Worm (Caenorhabditis elegans): Measurements from ENCODE around the gene srh-56.

ce11 chrV:2763105-2763504 is 8.6 kb upstream of the srh-56 start, which contains the start of gene R05D8.7:
- TF ChIP-seq T22C8.4 (GFP tag; IDR thresholded peaks at IDR 0.05) (no peak), ref-1 (GFP tag; conservative IDR thresholded peaks at IDR 0.05) (no peak), ztf-29 (GFP tag; IDR thresholded peaks at IDR 0.05) (no peak), flt-1 (GFP tag; IDR thresholded peaks at IDR 0.05) (no peak), klf-2 (GFP tag; conservative IDR thresholded peaks at IDR 0.05) (no peak), med-1 (GFP tag; optimal IDR thresholded peaks at IDR 0.05; ENCODE audit: insufficient read depth) (no peak), tab-1 (GFP tag; IDR thresholded peaks at IDR 0.05) (no peak)

Measured in whole organism, midembryonic.